Fruit fly (Drosophila melanogaster) whole organism: Measurements from ENCODE around the gene Art4.

Experiments used
- CG8478 ChIP-seq: fragments of >200 bp; optimal IDR thresholded peaks from 2 replicates; lab custom pipeline; 2018; ENCODE audit warnings: inconsistent platforms
- Dll ChIP-seq: fragments of >200 bp; optimal IDR thresholded peaks from 2 replicates; lab custom pipeline; 2017
- psq ChIP-seq: fragments of >200 bp; optimal IDR thresholded peaks from 2 replicates; lab custom pipeline; 2017
- usp ChIP-seq: fragments of >200 bp; optimal IDR thresholded peaks from 2 replicates; lab custom pipeline; 2017; ENCODE audit warnings: missing biosample characterization, missing genetic modification characterization, mixed read lengths

DNA sequence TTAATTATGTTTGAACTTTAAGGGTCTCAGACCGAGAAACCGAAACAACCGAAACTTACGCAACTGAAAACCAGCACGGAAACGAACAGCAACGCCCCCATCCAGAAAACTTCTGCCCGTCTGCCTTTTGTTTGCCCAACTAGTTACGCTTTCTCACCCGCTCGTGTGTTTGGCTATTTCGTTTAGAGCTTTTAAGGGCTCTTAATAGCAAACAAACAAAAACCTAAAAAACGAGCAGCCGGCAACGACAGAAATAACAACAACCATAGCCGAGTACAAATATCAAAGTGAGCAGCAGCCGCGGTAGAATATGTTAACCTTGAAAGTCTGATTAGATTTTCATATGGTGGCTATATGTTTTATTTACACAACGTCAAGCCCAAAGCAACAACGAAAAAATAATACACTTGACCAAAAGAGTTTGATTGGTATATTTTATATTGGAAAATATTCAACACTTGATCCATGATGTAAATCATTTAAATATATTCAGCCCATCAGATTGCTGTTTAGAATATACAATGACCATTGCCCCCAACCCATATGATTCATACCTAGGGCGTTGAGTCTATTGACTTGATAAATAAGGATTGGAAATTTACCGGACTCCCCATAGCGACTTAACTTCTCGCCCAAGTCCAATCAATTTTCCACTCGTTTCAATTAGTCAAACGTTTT, 41.3 kb downstream of the Art4 start:
- TF ChIP-seq psq (no peak), usp (no peak), CG8478 (lab: Kevin White, UChicago) (no peak), Dll (lab: Kevin White, UChicago) (no peak)
